Fruit fly (Drosophila melanogaster): ENCODE results near the gene Pex19.

Pex19 gene

dm6 chr2L:12075850-12076249 lies 15.8 kb upstream of the Pex19 start, which contains the start of gene CG14947 (continued):
- TF ChIP-seq nerfin-1 (tag; optimal IDR thresholded peaks at IDR 0.05) (peak; percentile 17), insv (GFP tag; optimal IDR thresholded peaks at IDR 0.05) (no peak), Spps (tag; optimal IDR thresholded peaks at IDR 0.05) (no peak), bsh (GFP tag; optimal IDR thresholded peaks at IDR 0.05) (peak in 1 of 2 experiments; percentile 20), ewg (GFP tag; optimal IDR thresholded peaks at IDR 0.05) (no peak), CG32772 (GFP tag; IDR thresholded peaks at IDR 0.05) (0 out of 2 replicates have a peak, but pooled peaks have one; percentile 17), gem (tag; optimal IDR thresholded peaks at IDR 0.05) (peak; percentile 27), Doc3 (GFP tag; IDR thresholded peaks at IDR 0.05; ENCODE audit: partially characterized antibody) (no peak), row (GFP tag; IDR thresholded peaks at IDR 0.05) (peak; percentile 36; the same call in 1 of the 3 replicates), CG3847 (GFP tag; IDR thresholded peaks at IDR 0.05) (no peak), CG7357 (GFP tag; IDR thresholded peaks at IDR 0.05) (no peak), BtbVII (GFP tag; optimal IDR thresholded peaks at IDR 0.05) (no peak), CG14860 (GFP tag; IDR thresholded peaks at IDR 0.05; ENCODE audit: partially characterized antibody) (no peak), CG7745 (tag; optimal IDR thresholded peaks at IDR 0.05) (no peak), Ets65A (GFP tag) (no peak), br (optimal IDR thresholded peaks at IDR 0.05) (no peak), fd64A (GFP tag; optimal IDR thresholded peaks at IDR 0.05) (peak; percentile 19), sna (GFP tag; IDR thresholded peaks at IDR 0.05; ENCODE audit: partially characterized antibody) (no peak), CG8765 (GFP tag; IDR thresholded peaks at IDR 0.05) (no peak), Dll (GFP tag; IDR thresholded peaks at IDR 0.05; ENCODE audit: partially characterized antibody) (no peak), amos (GFP tag; IDR thresholded peaks at IDR 0.05; ENCODE audit: partially characterized antibody) (no peak), B-H1 (GFP tag; IDR thresholded peaks at IDR 0.05) (no peak), stwl (tag; optimal IDR thresholded peaks at IDR 0.05) (peak; percentile 17), mirr (GFP tag; optimal IDR thresholded peaks at IDR 0.05) (no peak), Drgx (GFP tag; IDR thresholded peaks at IDR 0.05) (no peak), Xbp1 (GFP tag; optimal IDR thresholded peaks at IDR 0.05) (peak; percentile 13), CG1233 (GFP tag; optimal IDR thresholded peaks at IDR 0.05) (peak; percentile 42), Ets97D (GFP tag; optimal IDR thresholded peaks at IDR 0.05) (peak; percentile 76), CG17802 (tag; optimal IDR thresholded peaks at IDR 0.05) (no peak), Elba2 (GFP tag; optimal IDR thresholded peaks at IDR 0.05) (peak; percentile 57), NK7.1 (GFP tag; optimal IDR thresholded peaks at IDR 0.05) (no peak), CG7271 (tag; optimal IDR thresholded peaks at IDR 0.05) (peak; percentile 90), Med (GFP tag) (peak; percentile 72), CG31365 (tag; optimal IDR thresholded peaks at IDR 0.05) (no peak), CG6272 (GFP tag; IDR thresholded peaks at IDR 0.05) (no peak), H2.0 (GFP tag; IDR thresholded peaks at IDR 0.05) (no peak), Atf6 (GFP tag; IDR thresholded peaks at IDR 0.05) (no peak), Blimp-1 (GFP tag; optimal IDR thresholded peaks at IDR 0.05) (peak; percentile 42), D19A (tag; optimal IDR thresholded peaks at IDR 0.05) (peak; percentile 88), prd (optimal IDR thresholded peaks at IDR 0.05) (no peak), prd (GFP tag; IDR thresholded peaks at IDR 0.05) (peak; percentile 63; the same call in 1 of the 3 replicates), pan (optimal IDR thresholded peaks at IDR 0.05) (no peak), pan (GFP tag; optimal IDR thresholded peaks at IDR 0.05 in 1 of 2, IDR thresholded peaks at IDR 0.05 in 1 of 2) (no peak), kah (GFP tag; optimal IDR thresholded peaks at IDR 0.05) (no peak), tll (GFP tag; optimal IDR thresholded peaks at IDR 0.05) (no peak), sens (GFP tag) (peak; percentile 75), bowl (GFP tag; IDR thresholded peaks at IDR 0.05) (no peak), wdn (GFP tag; IDR thresholded peaks at IDR 0.05) (no peak), CG17385 (GFP tag; optimal IDR thresholded peaks at IDR 0.05) (peak; percentile 59), phol (tag; optimal IDR thresholded peaks at IDR 0.05) (peak; percentile 9), CG8290 (GFP tag; optimal IDR thresholded peaks at IDR 0.05) (no peak), CG8290 (tag; optimal IDR thresholded peaks at IDR 0.05) (peak in 1 of 2 experiments; percentile 41)

Data from whole organism, embryonic.